Worm (Caenorhabditis elegans): ENCODE results near the gene W04E12.3.

Gene W04E12.3

ce11 chrV:19790248-19790647, 48.5 kb downstream of the W04E12.3 start:
- no peak for TF ChIP-seq klf-2 (GFP tag; conservative IDR thresholded peaks at IDR 0.05)
- TF ChIP-seq flt-1 (GFP tag; IDR thresholded peaks at IDR 0.05) = no peak
- no peak for TF ChIP-seq ref-1 (GFP tag; conservative IDR thresholded peaks at IDR 0.05)
- no peak for TF ChIP-seq ztf-23 (GFP tag; IDR thresholded peaks at IDR 0.05)
- no peak for TF ChIP-seq cog-1 (tag; optimal IDR thresholded peaks at IDR 0.05)
- no peak for TF ChIP-seq ztf-29 (GFP tag; IDR thresholded peaks at IDR 0.05)
- no peak for TF ChIP-seq T22C8.4 (GFP tag; IDR thresholded peaks at IDR 0.05)
- no peak for TF ChIP-seq tab-1 (GFP tag; IDR thresholded peaks at IDR 0.05)
- no peak for TF ChIP-seq med-1 (GFP tag; optimal IDR thresholded peaks at IDR 0.05; ENCODE audit: insufficient read depth)
